Worm (Caenorhabditis elegans): ENCODE measurements around the gene srz-83.

DNA sequence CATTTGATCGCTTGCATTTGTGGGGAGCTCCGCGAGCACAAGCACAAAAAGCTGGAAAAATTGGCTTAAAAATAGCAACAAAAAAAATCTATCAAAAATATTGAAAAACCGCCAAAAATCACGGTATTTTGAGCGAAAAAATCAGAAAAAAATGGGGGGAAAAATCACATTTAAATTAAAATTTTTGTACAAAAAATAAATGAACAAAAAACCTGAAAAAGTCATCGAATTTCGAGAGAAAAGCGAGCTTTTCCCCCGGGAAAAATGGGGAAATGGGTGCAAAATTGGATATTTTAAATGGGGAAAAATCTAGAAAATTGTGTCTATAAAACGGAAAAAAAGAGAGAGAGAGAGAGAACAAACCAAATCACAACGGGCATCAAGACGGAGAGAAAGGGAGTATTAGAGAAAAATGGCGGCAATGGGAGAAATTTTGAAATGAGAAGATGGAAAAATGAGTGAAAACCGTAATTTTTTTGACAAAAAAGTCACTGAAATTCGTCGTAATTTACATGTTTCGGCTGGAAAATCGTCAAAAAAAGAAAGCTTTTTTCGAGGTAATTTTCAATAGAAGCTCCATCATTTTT is 5.3 kb downstream of the srz-83 start, which contains the start of gene ced-10:
- TF ChIP-seq C08G9.2 (tag; optimal IDR thresholded peaks at IDR 0.05), result no peak
- TF ChIP-seq fkh-10 (GFP tag; optimal IDR thresholded peaks at IDR 0.05), result no peak
- no peak for TF ChIP-seq T23F11.4 (GFP tag; optimal IDR thresholded peaks at IDR 0.05)
- TF ChIP-seq tbx-2 (tag; optimal IDR thresholded peaks at IDR 0.05), result no peak
- TF ChIP-seq ama-1 (optimal IDR thresholded peaks at IDR 0.05), result no peak
- no peak for TF ChIP-seq pha-2 (tag; optimal IDR thresholded peaks at IDR 0.05)
- TF ChIP-seq pax-1 (tag; optimal IDR thresholded peaks at IDR 0.05), result no peak
- no peak for TF ChIP-seq ceh-24 (tag; optimal IDR thresholded peaks at IDR 0.05)
- no peak for TF ChIP-seq dmd-4 (tag; optimal IDR thresholded peaks at IDR 0.05; ENCODE audit: borderline replicate concordance)
- TF ChIP-seq unc-86 (tag; optimal IDR thresholded peaks at IDR 0.05), result no peak
